Worm (Caenorhabditis elegans) whole organism, L4/young adult: Measurements from ENCODE around the gene nhx-6.

Source experiments
- W03F9.2 ChIP-seq: fragments of 150-350 bp; optimal IDR thresholded peaks from 2 replicates; lab custom pipeline; 2014; ENCODE audit warnings: missing biosample characterization, missing genetic modification characterization
- dao-5 ChIP-seq: sonication (generic microtip); optimal IDR thresholded peaks from 2 replicates; lab custom pipeline; 2016; ENCODE audit warnings: missing genotype, missing genetic modification characterization, moderate library complexity, missing compliant biosample characterization
- him-1 ChIP-seq: sonication (generic microtip); optimal IDR thresholded peaks from 2 replicates; lab custom pipeline; 2016; ENCODE audit warnings: missing genotype, missing genetic modification reagents, missing genetic modification characterization, missing compliant biosample characterization

ce11 chrII:1621795-1622194, 48.8 kb upstream of the nhx-6 start:
- no peak for TF ChIP-seq W03F9.2
- TF ChIP-seq him-1 (tag; lab: Kevin White, UChicago) = no peak
- TF ChIP-seq dao-5 = no peak
